Worm (Caenorhabditis elegans) whole organism, young adult: Measurements from ENCODE around the gene F02D10.6.
"Not testable (repeated sequence)": the region's sequence is repeated elsewhere in the genome, so short reads cannot be mapped to it uniquely, and the experiment has no call there.

Experiments
- B0336.3 ChIP-seq: fragments of 200-800 bp; sonication (Bioruptor generic); IDR thresholded peaks from 2 replicates; pipeline ENCODE4 v1.3.6; 2022; ENCODE audit warnings: missing genetic modification characterization, missing compliant biosample characterization
- C06A6.2 ChIP-seq: fragments of 200-800 bp; sonication (Bioruptor generic); conservative IDR thresholded peaks from 2 replicates; pipeline ENCODE4 v1.3.6; 2022; ENCODE audit warnings: missing genetic modification characterization, missing compliant biosample characterization
- D2030.7 ChIP-seq: fragments of 200-800 bp; sonication (Bioruptor generic); IDR thresholded peaks from 2 replicates; pipeline ENCODE4 v1.3.6; 2022; ENCODE audit warnings: missing genetic modification reagents, missing genetic modification characterization, missing compliant biosample characterization
- F10E7.11 ChIP-seq: sonication (generic microtip); optimal IDR thresholded peaks from 2 replicates; lab custom pipeline; 2017; ENCODE audit warnings: mild to moderate bottlenecking, missing genetic modification characterization, moderate library complexity, missing compliant biosample characterization
- F22D6.2 ChIP-seq: sonication (generic microtip); optimal IDR thresholded peaks from 2 replicates; lab custom pipeline; 2016; ENCODE audit warnings: mild to moderate bottlenecking, missing genetic modification characterization, missing compliant biosample characterization
- F23B12.7 ChIP-seq: sonication (generic microtip); optimal IDR thresholded peaks from 2 replicates; lab custom pipeline; 2017; ENCODE audit warnings: missing genetic modification characterization, mild to moderate bottlenecking, missing compliant biosample characterization, antibody characterized with exemption, moderate library complexity; ENCODE audit not compliant: insufficient read depth
- F49E8.2 ChIP-seq: sonication (generic microtip); optimal IDR thresholded peaks from 3 replicates; lab custom pipeline; 2017; ENCODE audit warnings: missing genetic modification characterization, mild to moderate bottlenecking, missing compliant biosample characterization, antibody characterized with exemption, moderate library complexity; ENCODE audit not compliant: insufficient read depth
- F52B5.7 ChIP-seq: sonication (generic microtip); optimal IDR thresholded peaks from 2 replicates; lab custom pipeline; 2016; ENCODE audit warnings: mild to moderate bottlenecking, missing genetic modification characterization, missing compliant biosample characterization
- K11D2.4 ChIP-seq: fragments of 200-800 bp; sonication (Bioruptor generic); IDR thresholded peaks from 2 replicates; pipeline ENCODE4 v1.3.6; 2022; ENCODE audit warnings: missing genetic modification reagents, missing genetic modification characterization, missing compliant biosample characterization
- T07F8.4 ChIP-seq: sonication (generic microtip); optimal IDR thresholded peaks from 2 replicates; lab custom pipeline; 2016; ENCODE audit warnings: mild to moderate bottlenecking, missing genetic modification characterization, moderate library complexity, missing compliant biosample characterization
- ZK185.1 ChIP-seq: sonication (generic microtip); optimal IDR thresholded peaks from 2 replicates; lab custom pipeline; 2016; ENCODE audit warnings: mild to moderate bottlenecking, missing genetic modification characterization, missing compliant biosample characterization; ENCODE audit not compliant: poor library complexity, severe bottlenecking
- ama-1 ChIP-seq, 3 experiments: fragments of 150-350 bp in 1 of 3; sonication (generic microtip) in 2 of 3; optimal IDR thresholded peaks; 2 replicates each; lab custom pipeline; 2014 to 2018; ENCODE audit warnings: missing biosample characterization in 2 of 3, missing genetic modification characterization in 2 of 3, missing genetic modification reagents in 2 of 3
- atf-7 ChIP-seq: sonication (generic microtip); optimal IDR thresholded peaks from 2 replicates; lab custom pipeline; 2017; ENCODE audit warnings: mild to moderate bottlenecking, missing genetic modification characterization, missing compliant biosample characterization
- bed-2 ChIP-seq: fragments of 200-800 bp; sonication (Bioruptor generic); IDR thresholded peaks from 2 replicates; pipeline ENCODE4 v1.3.6; 2022; ENCODE audit warnings: missing genetic modification reagents, missing genetic modification characterization, missing compliant biosample characterization
- ccch-3 ChIP-seq: fragments of 200-800 bp; sonication (Bioruptor generic); optimal IDR thresholded peaks from 2 replicates; lab custom pipeline; 2018; ENCODE audit warnings: mild to moderate bottlenecking, missing genetic modification characterization, missing compliant biosample characterization
- ceh-100 ChIP-seq: fragments of 200-800 bp; sonication (Bioruptor generic); IDR thresholded peaks from 2 replicates; pipeline ENCODE4 v1.3.6; 2022; ENCODE audit warnings: missing genetic modification reagents, missing genetic modification characterization, missing compliant biosample characterization
- ceh-27 ChIP-seq: fragments of 200-800 bp; sonication (Bioruptor generic); optimal IDR thresholded peaks from 2 replicates; lab custom pipeline; 2018; ENCODE audit warnings: mild to moderate bottlenecking, missing genetic modification characterization, moderate library complexity, missing compliant biosample characterization
- ceh-91 ChIP-seq: fragments of 200-800 bp; sonication (Bioruptor generic); IDR thresholded peaks from 2 replicates; pipeline ENCODE4 v1.3.6; 2022; ENCODE audit warnings: missing genetic modification reagents, missing genetic modification characterization, missing compliant biosample characterization
- chd-7 ChIP-seq: sonication (generic microtip); optimal IDR thresholded peaks from 2 replicates; lab custom pipeline; 2016; ENCODE audit warnings: mild to moderate bottlenecking, missing genetic modification characterization, moderate library complexity, missing compliant biosample characterization
- dox-1 ChIP-seq: fragments of 200-800 bp; sonication (Bioruptor generic); IDR thresholded peaks from 2 replicates; pipeline ENCODE4 v1.3.6; 2022; ENCODE audit warnings: missing genetic modification reagents, missing genetic modification characterization, missing compliant biosample characterization
- egl-44 ChIP-seq: fragments of 200-800 bp; sonication (Bioruptor generic); IDR thresholded peaks from 2 replicates; pipeline ENCODE4 v1.3.6; 2022; ENCODE audit warnings: missing genetic modification reagents, missing genetic modification characterization, missing compliant biosample characterization
- ekl-4 ChIP-seq: fragments of 200-800 bp; sonication (Bioruptor generic); IDR thresholded peaks from 2 replicates; pipeline ENCODE4 v1.3.6; 2022; ENCODE audit warnings: missing genetic modification reagents, missing genetic modification characterization, missing compliant biosample characterization
- ets-4 ChIP-seq: fragments of 200-800 bp; sonication (Bioruptor generic); optimal IDR thresholded peaks from 2 replicates; lab custom pipeline; 2018; ENCODE audit warnings: mild to moderate bottlenecking, missing genetic modification characterization, missing compliant biosample characterization
- hlh-12 ChIP-seq: sonication (generic microtip); optimal IDR thresholded peaks from 2 replicates; lab custom pipeline; 2016; ENCODE audit warnings: missing genetic modification characterization, missing compliant biosample characterization
- hmg-1.2 ChIP-seq: fragments of 200-800 bp; sonication (Bioruptor generic); IDR thresholded peaks from 2 replicates; pipeline ENCODE4 v1.3.6; 2022; ENCODE audit warnings: missing genetic modification reagents, missing genetic modification characterization, missing compliant biosample characterization
- hrde-1 ChIP-seq: sonication (generic microtip); optimal IDR thresholded peaks from 2 replicates; lab custom pipeline; 2016; ENCODE audit warnings: missing genetic modification characterization, mild to moderate bottlenecking, missing compliant biosample characterization, moderate library complexity, missing genotype, missing genetic modification reagents, borderline replicate concordance
- lag-1 ChIP-seq: fragments of 200-800 bp; sonication (Bioruptor generic); IDR thresholded peaks from 2 replicates; pipeline ENCODE4 v1.3.6; 2022; ENCODE audit warnings: missing genetic modification reagents, missing genetic modification characterization, missing compliant biosample characterization
- let-607 ChIP-seq, 2 experiments: fragments of 200-800 bp in 1 of 2; sonication (Bioruptor generic) in 1 of 2; sonication (generic microtip) in 1 of 2; optimal IDR thresholded peaks; 2 replicates each; lab custom pipeline; 2016 to 2018; ENCODE audit warnings: mild to moderate bottlenecking in 2 of 2, missing compliant biosample characterization in 2 of 2, missing genetic modification characterization in 2 of 2, moderate library complexity in 2 of 2, missing genotype in 1 of 2
- lin-40 ChIP-seq: sonication (generic microtip); optimal IDR thresholded peaks from 2 replicates; lab custom pipeline; 2016; ENCODE audit warnings: missing genetic modification characterization, mild to moderate bottlenecking, missing compliant biosample characterization, missing genotype, missing genetic modification reagents
- lin-54 ChIP-seq: fragments of 200-800 bp; sonication (Bioruptor generic); optimal IDR thresholded peaks from 2 replicates; lab custom pipeline; 2018; ENCODE audit warnings: mild to moderate bottlenecking, missing genetic modification characterization, missing compliant biosample characterization
- lsl-1 ChIP-seq: fragments of 200-800 bp; sonication (Bioruptor generic); optimal IDR thresholded peaks from 2 replicates; lab custom pipeline; 2018; ENCODE audit warnings: mild to moderate bottlenecking, missing genetic modification characterization, moderate library complexity, missing compliant biosample characterization
- madf-10 ChIP-seq: sonication (generic microtip); optimal IDR thresholded peaks from 2 replicates; lab custom pipeline; 2016; ENCODE audit warnings: mild to moderate bottlenecking, missing genetic modification characterization, missing compliant biosample characterization
- madf-3 ChIP-seq: fragments of 200-800 bp; sonication (Bioruptor generic); IDR thresholded peaks from 2 replicates; pipeline ENCODE4 v1.3.6; 2022; ENCODE audit warnings: missing genetic modification reagents, missing genetic modification characterization, missing compliant biosample characterization
- mxl-1 ChIP-seq: sonication (generic microtip); optimal IDR thresholded peaks from 2 replicates; lab custom pipeline; 2016; ENCODE audit warnings: missing genetic modification characterization, missing compliant biosample characterization
- nfyb-1 ChIP-seq: fragments of 200-800 bp; sonication (Bioruptor generic); IDR thresholded peaks from 2 replicates; pipeline ENCODE4 v1.3.6; 2022; ENCODE audit warnings: missing genetic modification reagents, missing genetic modification characterization, missing compliant biosample characterization
- nhr-120 ChIP-seq: fragments of 200-800 bp; sonication (Bioruptor generic); IDR thresholded peaks from 2 replicates; pipeline ENCODE4 v1.3.6; 2022; ENCODE audit warnings: missing genetic modification characterization, missing compliant biosample characterization
- nhr-179 ChIP-seq: sonication (generic microtip); optimal IDR thresholded peaks from 2 replicates; lab custom pipeline; 2016; ENCODE audit warnings: mild to moderate bottlenecking, missing genetic modification characterization, missing compliant biosample characterization
- nhr-80 ChIP-seq: sonication (generic microtip); optimal IDR thresholded peaks from 2 replicates; lab custom pipeline; 2016; ENCODE audit warnings: missing genetic modification characterization, missing compliant biosample characterization
- nhr-90 ChIP-seq: sonication (generic microtip); optimal IDR thresholded peaks from 2 replicates; lab custom pipeline; 2016; ENCODE audit warnings: missing genotype, mild to moderate bottlenecking, missing genetic modification characterization, missing compliant biosample characterization
- rpc-1 ChIP-seq, 2 experiments: fragments of 150-350 bp in 1 of 2; sonication (generic microtip) in 1 of 2; optimal IDR thresholded peaks; 2 replicates each; lab custom pipeline; 2014 to 2018; ENCODE audit warnings: missing biosample characterization in 1 of 2, missing genetic modification characterization in 1 of 2, missing genetic modification reagents in 1 of 2, missing genotype in 1 of 2
- sea-2 ChIP-seq: fragments of 200-800 bp; sonication (Bioruptor generic); IDR thresholded peaks from 2 replicates; pipeline ENCODE4 v1.3.6; 2022; ENCODE audit warnings: missing genetic modification characterization, missing compliant biosample characterization
- tlf-1 ChIP-seq: fragments of 200-800 bp; sonication (Bioruptor generic); optimal IDR thresholded peaks from 2 replicates; lab custom pipeline; 2018; ENCODE audit warnings: mild to moderate bottlenecking, missing genetic modification characterization, missing compliant biosample characterization
- zim-3 ChIP-seq: sonication (generic microtip); optimal IDR thresholded peaks from 2 replicates; lab custom pipeline; 2017; ENCODE audit warnings: mild to moderate bottlenecking, missing genetic modification characterization, moderate library complexity, missing compliant biosample characterization
- ztf-18 ChIP-seq: sonication (generic microtip); optimal IDR thresholded peaks from 2 replicates; lab custom pipeline; 2016; ENCODE audit warnings: missing genotype, mild to moderate bottlenecking, missing genetic modification characterization, missing compliant biosample characterization
- ztf-22 ChIP-seq: fragments of 200-800 bp; sonication (Bioruptor generic); optimal IDR thresholded peaks from 2 replicates; lab custom pipeline; 2018; ENCODE audit warnings: mild to moderate bottlenecking, missing genetic modification characterization, moderate library complexity, missing compliant biosample characterization
- ztf-25 ChIP-seq: fragments of 200-800 bp; sonication (Bioruptor generic); IDR thresholded peaks from 2 replicates; pipeline ENCODE4 v1.3.6; 2022; ENCODE audit warnings: missing genetic modification reagents, missing genetic modification characterization, missing compliant biosample characterization

F02D10.6 gene

ce11 chrX:13448665-13449099 lies 2.8 kb downstream of the F02D10.6 start (continued):
- TF ChIP-seq rpc-1 (optimal IDR thresholded peaks at IDR 0.05; lab: Kevin White, UChicago), result peak; percentile 94
- peak; percentile 97 for TF ChIP-seq rpc-1 (tag; optimal IDR thresholded peaks at IDR 0.05; lab: Kevin White, UChicago)
- TF ChIP-seq ama-1 (optimal IDR thresholded peaks at IDR 0.05; lab: Kevin White, UChicago), result not testable (repeated sequence)
- peak; percentile 38 to 46 for TF ChIP-seq ama-1 (GFP tag; optimal IDR thresholded peaks at IDR 0.05; lab: Kevin White, UChicago)
- TF ChIP-seq nhr-179 (tag; lab: Kevin White, UChicago), result peak; percentile 71
- peak; percentile 62 for TF ChIP-seq ceh-27
- peak; percentile 86 for TF ChIP-seq nhr-80 (tag; lab: Kevin White, UChicago)
- TF ChIP-seq ets-4 (GFP tag; lab: Kevin White, UChicago), result peak; percentile 60
- TF ChIP-seq ekl-4 (GFP tag; lab: Robert Waterston, UW), result peak; percentile 67
- TF ChIP-seq hrde-1 (tag; lab: Kevin White, UChicago), result peak; percentile 72
- TF ChIP-seq hmg-1.2 (GFP tag; lab: Robert Waterston, UW), result peak; percentile 84
- 0 out of 2 replicates have a peak, but pooled peaks have one; percentile 37 for TF ChIP-seq ceh-91
- 0 out of 2 replicates have a peak, but pooled peaks have one; percentile 7 for TF ChIP-seq lag-1 (GFP tag; lab: Robert Waterston, UW)
- TF ChIP-seq ZK185.1 (tag; lab: Kevin White, UChicago), result peak; percentile 76
- TF ChIP-seq lsl-1, result peak; percentile 10
- TF ChIP-seq madf-3 (GFP tag; lab: Robert Waterston, UW), result 0 out of 2 replicates have a peak, but pooled peaks have one; percentile 56
- TF ChIP-seq lin-54 (GFP tag; lab: Kevin White, UChicago), result peak; percentile 52
- TF ChIP-seq zim-3 (tag; lab: Kevin White, UChicago), result peak; percentile 56
- 0 out of 2 replicates have a peak, but pooled peaks have one; percentile 55 for TF ChIP-seq ztf-25 (GFP tag; lab: Robert Waterston, UW)
- TF ChIP-seq madf-10 (tag; lab: Kevin White, UChicago), result peak; percentile 88
- TF ChIP-seq T07F8.4 (tag; lab: Kevin White, UChicago), result peak; percentile 75
- TF ChIP-seq let-607 (tag; optimal IDR thresholded peaks at IDR 0.05; lab: Kevin White, UChicago), result peak; percentile 51 to 79
- TF ChIP-seq F10E7.11, result peak; percentile 64
- peak; percentile 54 for TF ChIP-seq tlf-1 (GFP tag; lab: Kevin White, UChicago)
- peak; percentile 87 for TF ChIP-seq lin-40
- TF ChIP-seq bed-2 (GFP tag; lab: Robert Waterston, UW), result 0 out of 2 replicates have a peak, but pooled peaks have one; percentile 7
- peak; percentile 89 for TF ChIP-seq chd-7 (tag; lab: Kevin White, UChicago)
- TF ChIP-seq hlh-12 (tag; lab: Kevin White, UChicago), result peak; percentile 84
- TF ChIP-seq dox-1 (GFP tag; lab: Robert Waterston, UW), result peak; percentile 93; the same call in 1 of the 2 replicates
- TF ChIP-seq C06A6.2 (GFP tag; lab: Robert Waterston, UW), result 0 out of 2 replicates have a peak, but pooled peaks have one; percentile 21
- peak; percentile 25 for TF ChIP-seq ztf-22 (GFP tag; lab: Kevin White, UChicago)
- peak; percentile 77; the same call in 1 of the 2 replicates for TF ChIP-seq B0336.3 (GFP tag; lab: Robert Waterston, UW)
- TF ChIP-seq ceh-100 (GFP tag; lab: Robert Waterston, UW), result 0 out of 2 replicates have a peak, but pooled peaks have one; percentile 25
- TF ChIP-seq mxl-1, result peak; percentile 89
- TF ChIP-seq sea-2, result peak; percentile 55; the same call in 1 of the 2 replicates
- TF ChIP-seq F49E8.2 (tag; lab: Kevin White, UChicago), result peak; percentile 44
- peak; percentile 66 for TF ChIP-seq F22D6.2 (tag; lab: Kevin White, UChicago)
- TF ChIP-seq nhr-90, result peak; percentile 92
- peak; percentile 91 for TF ChIP-seq D2030.7 (GFP tag; lab: Robert Waterston, UW)
- 0 out of 2 replicates have a peak, but pooled peaks have one; percentile 20 for TF ChIP-seq nhr-120 (GFP tag; lab: Robert Waterston, UW)
- TF ChIP-seq F23B12.7 (tag; lab: Kevin White, UChicago), result peak; percentile 80
- peak; percentile 20 for TF ChIP-seq ccch-3 (GFP tag; lab: Kevin White, UChicago)
- peak; percentile 62 for TF ChIP-seq F52B5.7 (tag; lab: Kevin White, UChicago)
- peak; percentile 80 for TF ChIP-seq atf-7
- TF ChIP-seq nfyb-1 (GFP tag; lab: Robert Waterston, UW), result peak; percentile 81
- peak; percentile 76 for TF ChIP-seq ztf-18
- TF ChIP-seq K11D2.4 (GFP tag; lab: Robert Waterston, UW), result peak; percentile 72; the same call in 1 of the 2 replicates
- peak; percentile 89 for TF ChIP-seq egl-44 (GFP tag; lab: Robert Waterston, UW)
